Fruit fly (Drosophila melanogaster): ENCODE measurements around the gene CG44838.

DNA sequence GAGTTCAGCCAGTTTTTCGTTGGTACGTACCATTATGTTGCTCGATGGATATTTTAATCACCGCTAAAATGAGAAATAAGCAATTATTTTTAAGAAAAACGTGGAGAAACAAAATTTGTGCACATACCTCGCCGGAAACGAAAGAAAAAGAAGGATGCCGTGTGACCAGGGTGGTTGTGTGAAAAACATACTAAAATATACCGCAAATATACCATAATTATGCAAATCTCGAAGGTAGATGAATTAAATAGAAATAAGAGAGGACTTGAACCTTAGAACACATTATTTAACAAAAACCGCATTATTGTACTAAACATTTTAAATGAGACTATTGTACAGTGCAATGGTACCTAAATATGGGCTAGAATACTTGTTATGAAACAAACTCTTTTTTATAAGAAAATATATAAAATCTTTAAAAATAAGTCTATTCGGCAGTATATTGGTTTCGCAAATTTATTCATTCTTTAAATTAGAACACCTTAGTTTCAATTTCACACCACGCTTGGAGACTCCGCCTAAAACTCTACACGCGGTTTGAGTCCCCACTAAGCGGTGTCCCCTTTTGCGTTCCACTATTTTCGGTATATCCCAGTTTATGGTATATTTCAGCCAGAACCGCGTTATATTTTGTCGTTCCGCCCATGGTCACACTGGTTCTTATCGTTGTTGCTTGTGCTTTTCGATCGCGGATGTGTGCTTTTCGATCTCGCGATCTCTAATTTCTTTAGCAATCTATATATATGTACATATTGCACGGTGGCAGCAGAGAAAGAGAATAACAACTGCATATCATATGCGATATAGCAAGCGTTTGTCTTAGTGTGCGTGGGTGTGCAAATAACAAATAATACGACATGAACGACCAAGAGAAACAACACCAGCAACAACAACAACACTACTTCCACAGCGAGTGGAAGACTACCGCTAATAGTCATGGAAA, 30.9 kb upstream of the CG44838 start, which contains the start of the genes RpS17 and MTF-1:
- TF ChIP-seq CG8478 (optimal IDR thresholded peaks at IDR 0.05) (no peak), CTCF (optimal IDR thresholded peaks at IDR 0.05) (peak; percentile 42 to 64)

All from S2 (cell line).